In genomic region chr3L:15624944-15625610, dm6 we compare ENCODE assay signal across 5 fruit fly cellular contexts.
A peak's percentile ranks its signal among the peaks of the same experiment; 100 is the strongest.
TF ChIP-seq lines count a peak whose summit lies in the region.

No protein-coding gene starts in this region.

- no peak for TF ChIP-seq CTCF in whole organism, embryonic (GFP tag; optimal IDR thresholded peaks at IDR 0.05; lab: Kevin White, UChicago)

TF ChIP-seq in whole organism, adult, 20 proteins besides CTCF, POLR2A, EP300 and RAD21:
- TF ChIP-seq tj (GFP tag; optimal IDR thresholded peaks at IDR 0.05; lab: Kevin White, UChicago) (peak; percentile 68), Mnt (GFP tag; optimal IDR thresholded peaks at IDR 0.05; lab: Kevin White, UChicago) (no peak), cnc (optimal IDR thresholded peaks at IDR 0.05; lab: Kevin White, UChicago) (no peak)

TF ChIP-seq in whole organism, embryonic, 481 proteins besides CTCF, POLR2A, EP300 and RAD21 (continues in another document):
- no peak for TF ChIP-seq ftz-f1 (GFP tag; optimal IDR thresholded peaks at IDR 0.05; lab: Kevin White, UChicago)
- 0 out of 2 replicates have a peak, but pooled peaks have one; percentile 19 for TF ChIP-seq wdn (GFP tag; IDR thresholded peaks at IDR 0.05; lab: Robert Waterston, UW)
- TF ChIP-seq CG10959 (GFP tag; IDR thresholded peaks at IDR 0.05; lab: Robert Waterston, UW) = no peak
- TF ChIP-seq br (optimal IDR thresholded peaks at IDR 0.05; lab: Kevin White, UChicago) = no peak
- no peak for TF ChIP-seq CG34224 (GFP tag; IDR thresholded peaks at IDR 0.05; lab: Robert Waterston, UW; ENCODE audit: partially characterized antibody)
- TF ChIP-seq caup (GFP tag; optimal IDR thresholded peaks at IDR 0.05; lab: Kevin White, UChicago; ENCODE audit: severe bottlenecking) = no peak
- no peak for TF ChIP-seq Fer2 (tag; optimal IDR thresholded peaks at IDR 0.05; lab: Kevin White, UChicago)
- no peak for TF ChIP-seq kay (GFP tag; optimal IDR thresholded peaks at IDR 0.05; lab: Kevin White, UChicago)
- no peak for TF ChIP-seq Atf3 (GFP tag; optimal IDR thresholded peaks at IDR 0.05; lab: Kevin White, UChicago)
- peak; percentile 98 for TF ChIP-seq CG7372 (GFP tag; IDR thresholded peaks at IDR 0.05; lab: Robert Waterston, UW)
- no peak for TF ChIP-seq Doc3 (GFP tag; IDR thresholded peaks at IDR 0.05; lab: Robert Waterston, UW; ENCODE audit: partially characterized antibody)
- no peak for TF ChIP-seq CG13123 (GFP tag; optimal IDR thresholded peaks at IDR 0.05; lab: Kevin White, UChicago)
- TF ChIP-seq cg (GFP tag; optimal IDR thresholded peaks at IDR 0.05; lab: Kevin White, UChicago) = peak; percentile 67
- peak; percentile 66 for TF ChIP-seq Adf1 (GFP tag; IDR thresholded peaks at IDR 0.05; lab: Robert Waterston, UW)
- no peak for TF ChIP-seq CG4282 (GFP tag; optimal IDR thresholded peaks at IDR 0.05; lab: Kevin White, UChicago)
- TF ChIP-seq CG15011 (GFP tag; optimal IDR thresholded peaks at IDR 0.05; lab: Kevin White, UChicago) = no peak
- TF ChIP-seq Med (GFP tag; lab: Kevin White, UChicago) = peak; percentile 60
- TF ChIP-seq kah (GFP tag; optimal IDR thresholded peaks at IDR 0.05; lab: Kevin White, UChicago) = no peak
- no peak for TF ChIP-seq ci (GFP tag; IDR thresholded peaks at IDR 0.05; lab: Robert Waterston, UW)
- TF ChIP-seq YL-1 (GFP tag; optimal IDR thresholded peaks at IDR 0.05; lab: Kevin White, UChicago) = no peak
- TF ChIP-seq Drgx (GFP tag; IDR thresholded peaks at IDR 0.05; lab: Robert Waterston, UW) = 0 out of 2 replicates have a peak, but pooled peaks have one; percentile 5
- no peak for TF ChIP-seq slbo (GFP tag; IDR thresholded peaks at IDR 0.05; lab: Robert Waterston, UW)

TF ChIP-seq in whole organism, prepupa, 60 proteins besides CTCF, POLR2A, EP300 and RAD21:
- TF ChIP-seq topi (GFP tag; optimal IDR thresholded peaks at IDR 0.05; lab: Kevin White, UChicago) (no peak), spab (GFP tag; optimal IDR thresholded peaks at IDR 0.05; lab: Kevin White, UChicago) (no peak), Eip78C (GFP tag; lab: Kevin White, UChicago) (no peak), CG6163 (GFP tag; IDR thresholded peaks at IDR 0.05; lab: Robert Waterston, UW) (no peak; the same call in 2 of the 3 replicates), Sox102F (GFP tag; optimal IDR thresholded peaks at IDR 0.05; lab: Kevin White, UChicago) (no peak), CG15336 (GFP tag; IDR thresholded peaks at IDR 0.05; lab: Robert Waterston, UW) (peak; percentile 41; the same call in 1 of the 2 replicates), CG31627 (GFP tag; optimal IDR thresholded peaks at IDR 0.05; lab: Kevin White, UChicago) (no peak), fd59A (GFP tag; optimal IDR thresholded peaks at IDR 0.05; lab: Kevin White, UChicago) (no peak), eg (GFP tag; IDR thresholded peaks at IDR 0.05; lab: Robert Waterston, UW) (peak; percentile 16; the same call in 1 of the 3 replicates), svp (GFP tag; lab: Kevin White, UChicago) (peak; percentile 59), dac (GFP tag; optimal IDR thresholded peaks at IDR 0.05; lab: Kevin White, UChicago) (no peak), CG7368 (GFP tag; optimal IDR thresholded peaks at IDR 0.05; lab: Kevin White, UChicago) (no peak), CG11762 (GFP tag; optimal IDR thresholded peaks at IDR 0.05; lab: Kevin White, UChicago; ENCODE audit: insufficient read depth) (no peak), CG11294 (GFP tag; IDR thresholded peaks at IDR 0.05; lab: Robert Waterston, UW) (no peak), OdsH (GFP tag; optimal IDR thresholded peaks at IDR 0.05; lab: Kevin White, UChicago) (no peak), ss (GFP tag; optimal IDR thresholded peaks at IDR 0.05; lab: Kevin White, UChicago) (no peak), fd85E (GFP tag; optimal IDR thresholded peaks at IDR 0.05; lab: Kevin White, UChicago) (no peak), CG6808 (GFP tag; optimal IDR thresholded peaks at IDR 0.05; lab: Kevin White, UChicago) (no peak), CG3032 (tag; optimal IDR thresholded peaks at IDR 0.05; lab: Kevin White, UChicago) (no peak), CG6276 (GFP tag; optimal IDR thresholded peaks at IDR 0.05; lab: Kevin White, UChicago) (no peak)
TF ChIP-seq in whole organism, prepupa: peak in this region for 3.

TF ChIP-seq in whole organism, pupa, 21 proteins besides CTCF, POLR2A, EP300 and RAD21:
- TF ChIP-seq CG4496 (GFP tag; IDR thresholded peaks at IDR 0.05; lab: Robert Waterston, UW) (peak; percentile 65; the same call in 2 of the 3 replicates), CG17806 (tag; optimal IDR thresholded peaks at IDR 0.05; lab: Kevin White, UChicago) (no peak)

TF ChIP-seq in whole organism, wandering third instar larva, 38 proteins besides CTCF, POLR2A, EP300 and RAD21:
- TF ChIP-seq dmrt93B (GFP tag; optimal IDR thresholded peaks at IDR 0.05; lab: Kevin White, UChicago) = no peak
- no peak for TF ChIP-seq Hnf4 (GFP tag; optimal IDR thresholded peaks at IDR 0.05; lab: Kevin White, UChicago)
- TF ChIP-seq Sp1 (GFP tag; optimal IDR thresholded peaks at IDR 0.05; lab: Kevin White, UChicago) = no peak
- TF ChIP-seq ey (GFP tag; optimal IDR thresholded peaks at IDR 0.05; lab: Kevin White, UChicago) = no peak
- TF ChIP-seq Myc (optimal IDR thresholded peaks at IDR 0.05; lab: Kevin White, UChicago) = no peak
- no peak for TF ChIP-seq CG9705 (GFP tag; optimal IDR thresholded peaks at IDR 0.05; lab: Kevin White, UChicago)
- peak; percentile 9 for TF ChIP-seq Rel (GFP tag; optimal IDR thresholded peaks at IDR 0.05; lab: Kevin White, UChicago)
- no peak for TF ChIP-seq Rel (tag; optimal IDR thresholded peaks at IDR 0.05; lab: Kevin White, UChicago)
- no peak for TF ChIP-seq OdsH (GFP tag; optimal IDR thresholded peaks at IDR 0.05; lab: Kevin White, UChicago)
- peak; percentile 8 for TF ChIP-seq Dif (GFP tag; optimal IDR thresholded peaks at IDR 0.05; lab: Kevin White, UChicago; ENCODE audit: partially characterized antibody)
- no peak for TF ChIP-seq rgr (GFP tag; optimal IDR thresholded peaks at IDR 0.05; lab: Kevin White, UChicago)
- TF ChIP-seq fru (GFP tag; optimal IDR thresholded peaks at IDR 0.05; lab: Kevin White, UChicago) = no peak
- TF ChIP-seq CrebA (GFP tag; optimal IDR thresholded peaks at IDR 0.05; lab: Kevin White, UChicago; ENCODE audit: borderline replicate concordance) = no peak
- no peak for TF ChIP-seq dl (GFP tag; optimal IDR thresholded peaks at IDR 0.05; lab: Kevin White, UChicago; ENCODE audit: insufficient read depth in 1 of 2, partially characterized antibody in 2 of 2)
- TF ChIP-seq foxo (GFP tag; optimal IDR thresholded peaks at IDR 0.05; lab: Kevin White, UChicago) = no peak
- TF ChIP-seq Hr83 (GFP tag; optimal IDR thresholded peaks at IDR 0.05; lab: Kevin White, UChicago; ENCODE audit: poor library complexity, severe bottlenecking) = peak; percentile 11
- peak; percentile 32 for TF ChIP-seq jim (GFP tag; optimal IDR thresholded peaks at IDR 0.05; lab: Kevin White, UChicago)
